Worm (Caenorhabditis elegans) whole organism, L2 larva: ENCODE results near the gene T25E4.2.

Experiments used
- C34F6.9 ChIP-seq: fragments of 150-350 bp; optimal IDR thresholded peaks from 2 replicates; lab custom pipeline; 2014; ENCODE audit warnings: missing biosample characterization, missing genetic modification characterization
- F13H6.1 ChIP-seq: sonication (generic microtip); optimal IDR thresholded peaks from 2 replicates; lab custom pipeline; 2016; ENCODE audit warnings: missing genetic modification characterization, missing compliant biosample characterization
- R02D3.7 ChIP-seq: fragments of 150-350 bp; optimal IDR thresholded peaks from 2 replicates; lab custom pipeline; 2014; ENCODE audit warnings: missing biosample characterization, missing genetic modification characterization
- Y55F3AM.14 ChIP-seq: fragments of 200-800 bp; sonication (Bioruptor generic); optimal IDR thresholded peaks from 2 replicates; lab custom pipeline; 2018; ENCODE audit warnings: mild to moderate bottlenecking, missing genetic modification characterization, missing compliant biosample characterization
- ZK546.5 ChIP-seq: sonication (generic microtip); optimal IDR thresholded peaks from 2 replicates; lab custom pipeline; 2017; ENCODE audit warnings: missing biosample characterization, missing genetic modification characterization
- alr-1 ChIP-seq: fragments of 150-350 bp; optimal IDR thresholded peaks from 2 replicates; lab custom pipeline; 2014; ENCODE audit warnings: missing biosample characterization, missing genetic modification characterization
- aly-2 ChIP-seq: fragments of 150-350 bp; optimal IDR thresholded peaks from 2 replicates; lab custom pipeline; 2014; ENCODE audit warnings: missing biosample characterization, missing genetic modification characterization
- ama-1 ChIP-seq: fragments of 150-350 bp; optimal IDR thresholded peaks from 2 replicates; lab custom pipeline; 2018; ENCODE audit warnings: inconsistent platforms
- blmp-1 ChIP-seq: sonication (generic microtip); optimal IDR thresholded peaks from 2 replicates; lab custom pipeline; 2017; ENCODE audit warnings: missing genetic modification characterization, mild to moderate bottlenecking, missing compliant biosample characterization, antibody characterized with exemption, moderate library complexity; ENCODE audit not compliant: insufficient read depth
- ceh-82 ChIP-seq: fragments of 150-350 bp; optimal IDR thresholded peaks from 2 replicates; lab custom pipeline; 2014; ENCODE audit warnings: missing biosample characterization, missing genetic modification characterization
- crh-2 ChIP-seq: sonication (generic microtip); optimal IDR thresholded peaks from 2 replicates; lab custom pipeline; 2017; ENCODE audit warnings: missing biosample characterization, missing genetic modification characterization
- dmd-4 ChIP-seq: sonication (generic microtip); optimal IDR thresholded peaks from 2 replicates; lab custom pipeline; 2017; ENCODE audit warnings: missing biosample characterization, missing genetic modification characterization
- egl-27 ChIP-seq: sonication (generic microtip); optimal IDR thresholded peaks from 3 replicates; lab custom pipeline; 2017; ENCODE audit warnings: missing biosample characterization, missing genetic modification reagents, missing genetic modification characterization
- elt-1 ChIP-seq: fragments of 150-350 bp; optimal IDR thresholded peaks from 2 replicates; lab custom pipeline; 2014; ENCODE audit warnings: missing biosample characterization, missing genetic modification characterization
- elt-3 ChIP-seq: sonication (generic microtip); optimal IDR thresholded peaks from 2 replicates; lab custom pipeline; 2017; ENCODE audit warnings: missing biosample characterization, missing genetic modification characterization
- fos-1 ChIP-seq: fragments of 150-350 bp; optimal IDR thresholded peaks from 2 replicates; lab custom pipeline; 2014; ENCODE audit warnings: missing biosample characterization, missing genetic modification characterization
- gmeb-1 ChIP-seq: fragments of 150-350 bp; optimal IDR thresholded peaks from 2 replicates; lab custom pipeline; 2014; ENCODE audit warnings: missing biosample characterization, missing genetic modification characterization
- lin-11 ChIP-seq: fragments of 150-350 bp; sonication (generic microtip); optimal IDR thresholded peaks from 2 replicates; lab custom pipeline; 2014; ENCODE audit warnings: missing biosample characterization, missing genetic modification characterization, inconsistent platforms, mixed read lengths
- lin-13 ChIP-seq: fragments of 150-350 bp; optimal IDR thresholded peaks from 2 replicates; lab custom pipeline; 2014; ENCODE audit warnings: missing biosample characterization, missing genetic modification reagents, missing genetic modification characterization
- lin-39 ChIP-seq: fragments of 150-350 bp; optimal IDR thresholded peaks from 2 replicates; lab custom pipeline; 2014; ENCODE audit warnings: missing biosample characterization, missing genetic modification reagents, missing genetic modification characterization
- lsy-2 ChIP-seq, 2 experiments: fragments of 150-350 bp in 1 of 2; sonication (generic microtip) in 1 of 2; optimal IDR thresholded peaks; 2 replicates each; lab custom pipeline; 2014 to 2017; ENCODE audit warnings: missing biosample characterization in 2 of 2, missing genetic modification characterization in 2 of 2
- mab-5 ChIP-seq: fragments of 150-350 bp; optimal IDR thresholded peaks from 2 replicates; lab custom pipeline; 2014; ENCODE audit warnings: missing biosample characterization, missing genetic modification characterization
- mbf-1 ChIP-seq: sonication (generic microtip); optimal IDR thresholded peaks from 2 replicates; lab custom pipeline; 2017; ENCODE audit warnings: missing biosample characterization, missing genetic modification characterization
- nhr-10 ChIP-seq: sonication (generic microtip); optimal IDR thresholded peaks from 2 replicates; lab custom pipeline; 2017; ENCODE audit warnings: missing biosample characterization, missing genetic modification characterization
- nhr-11 ChIP-seq: fragments of 150-350 bp; optimal IDR thresholded peaks from 2 replicates; lab custom pipeline; 2014; ENCODE audit warnings: missing biosample characterization, missing genetic modification characterization
- nhr-12 ChIP-seq: fragments of 150-350 bp; optimal IDR thresholded peaks from 2 replicates; lab custom pipeline; 2014; ENCODE audit warnings: missing biosample characterization, missing genetic modification characterization
- nhr-129 ChIP-seq: fragments of 150-350 bp; optimal IDR thresholded peaks from 2 replicates; lab custom pipeline; 2014; ENCODE audit warnings: missing biosample characterization, missing genetic modification characterization
- nhr-21 ChIP-seq: fragments of 150-350 bp; optimal IDR thresholded peaks from 2 replicates; lab custom pipeline; 2014; ENCODE audit warnings: missing biosample characterization, missing genetic modification characterization
- nhr-23 ChIP-seq: fragments of 150-350 bp; optimal IDR thresholded peaks from 2 replicates; lab custom pipeline; 2014; ENCODE audit warnings: missing biosample characterization, missing genetic modification reagents, missing genetic modification characterization
- nhr-237 ChIP-seq: fragments of 150-350 bp; optimal IDR thresholded peaks from 2 replicates; lab custom pipeline; 2014; ENCODE audit warnings: missing biosample characterization, missing genetic modification characterization
- nhr-25 ChIP-seq: fragments of 150-350 bp; sonication (generic microtip); optimal IDR thresholded peaks from 3 replicates; lab custom pipeline; 2014; ENCODE audit warnings: missing biosample characterization, missing genetic modification characterization
- nhr-6 ChIP-seq: fragments of 150-350 bp; optimal IDR thresholded peaks from 2 replicates; lab custom pipeline; 2014; ENCODE audit warnings: missing biosample characterization, missing genetic modification characterization
- nhr-77 ChIP-seq: fragments of 150-350 bp; optimal IDR thresholded peaks from 2 replicates; lab custom pipeline; 2014; ENCODE audit warnings: missing biosample characterization, missing genetic modification characterization
- sem-4 ChIP-seq: fragments of 150-350 bp; optimal IDR thresholded peaks from 2 replicates; lab custom pipeline; 2014; ENCODE audit warnings: missing biosample characterization, missing genetic modification reagents, missing genetic modification characterization
- skn-1 ChIP-seq: sonication (generic microtip); optimal IDR thresholded peaks from 2 replicates; lab custom pipeline; 2017; ENCODE audit warnings: missing biosample characterization, missing genetic modification characterization
- sma-3 ChIP-seq: sonication (generic microtip); optimal IDR thresholded peaks from 2 replicates; lab custom pipeline; 2016; ENCODE audit warnings: missing genetic modification reagents, missing genetic modification characterization, missing compliant biosample characterization
- sma-9 ChIP-seq, 2 experiments: fragments of 150-350 bp in 1 of 2; sonication (generic microtip) in 1 of 2; optimal IDR thresholded peaks; 2 replicates each; lab custom pipeline; 2014 to 2016; ENCODE audit warnings: missing genetic modification characterization in 2 of 2, mild to moderate bottlenecking in 1 of 2, missing biosample characterization in 1 of 2, missing compliant biosample characterization in 1 of 2, missing genetic modification reagents in 1 of 2, moderate library complexity in 1 of 2
- snpc-4 ChIP-seq: fragments of 150-350 bp; optimal IDR thresholded peaks from 2 replicates; lab custom pipeline; 2014; ENCODE audit warnings: missing biosample characterization, missing genetic modification characterization
- unc-39 ChIP-seq: fragments of 150-350 bp; optimal IDR thresholded peaks from 2 replicates; lab custom pipeline; 2014; ENCODE audit warnings: missing biosample characterization, missing genetic modification characterization
- unc-55 ChIP-seq: fragments of 150-350 bp; sonication (generic microtip); optimal IDR thresholded peaks from 3 replicates; lab custom pipeline; 2014; ENCODE audit warnings: missing biosample characterization, missing genetic modification reagents, missing genetic modification characterization
- unc-62 ChIP-seq: fragments of 150-350 bp; optimal IDR thresholded peaks from 2 replicates; lab custom pipeline; 2014; ENCODE audit warnings: missing biosample characterization, missing genetic modification reagents, missing genetic modification characterization
- zag-1 ChIP-seq: fragments of 150-350 bp; optimal IDR thresholded peaks from 2 replicates; lab custom pipeline; 2014; ENCODE audit warnings: missing biosample characterization, missing genetic modification characterization
- ztf-1 ChIP-seq: fragments of 200-800 bp; sonication (Bioruptor generic); conservative IDR thresholded peaks from 2 replicates; pipeline ENCODE4 v1.3.6; 2022; ENCODE audit warnings: missing genetic modification characterization, missing compliant biosample characterization
- ztf-11 ChIP-seq: sonication (generic microtip); optimal IDR thresholded peaks from 2 replicates; lab custom pipeline; 2017; ENCODE audit warnings: missing biosample characterization, missing genetic modification characterization
- ztf-4 ChIP-seq: fragments of 150-350 bp; optimal IDR thresholded peaks from 2 replicates; lab custom pipeline; 2014; ENCODE audit warnings: missing biosample characterization, missing genetic modification characterization

T25E4.2 gene

DNA sequence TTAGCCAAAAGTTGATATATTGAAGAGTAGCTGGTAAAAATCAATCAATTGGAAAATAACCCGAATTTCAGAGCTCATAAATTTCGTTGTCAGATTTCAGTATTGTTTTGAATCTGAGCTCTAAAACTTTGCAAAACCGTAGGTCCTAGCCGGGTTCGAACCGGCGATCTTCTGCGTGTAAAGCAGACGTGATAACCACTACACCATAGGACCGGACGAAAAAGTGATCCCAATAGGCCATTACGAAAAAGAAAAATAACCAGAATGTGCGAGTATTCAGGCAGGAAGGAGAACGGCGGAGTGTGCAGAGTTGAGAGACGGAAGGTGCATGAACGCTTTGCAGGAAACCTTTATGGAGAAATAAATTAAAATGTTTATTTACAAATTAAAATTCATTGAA lies 5.1 kb downstream of the T25E4.2 start:
- no peak for TF ChIP-seq nhr-6 (tag; lab: Kevin White, UChicago)
- peak; percentile 43 for TF ChIP-seq crh-2 (tag; lab: Kevin White, UChicago)
- TF ChIP-seq nhr-21 (tag; lab: Kevin White, UChicago) = no peak
- TF ChIP-seq fos-1 (tag; lab: Kevin White, UChicago) = peak; percentile 49
- TF ChIP-seq ZK546.5 (tag; lab: Kevin White, UChicago) = no peak
- peak; percentile 42 for TF ChIP-seq sma-9 (GFP tag; optimal IDR thresholded peaks at IDR 0.05; lab: Kevin White, UChicago)
- TF ChIP-seq sma-9 (tag; optimal IDR thresholded peaks at IDR 0.05; lab: Kevin White, UChicago) = no peak
- TF ChIP-seq gmeb-1 (tag; lab: Kevin White, UChicago) = peak; percentile 28
- TF ChIP-seq blmp-1 (tag; lab: Kevin White, UChicago) = no peak
- peak; percentile 34 for TF ChIP-seq lin-11 (tag; lab: Kevin White, UChicago)
- no peak for TF ChIP-seq ama-1 (lab: Kevin White, UChicago)
- peak; percentile 46 for TF ChIP-seq C34F6.9 (tag; lab: Kevin White, UChicago)
- TF ChIP-seq zag-1 (tag; lab: Kevin White, UChicago) = no peak
- peak; percentile 71 for TF ChIP-seq nhr-129
- no peak for TF ChIP-seq nhr-11 (tag; lab: Kevin White, UChicago)
- TF ChIP-seq snpc-4 (tag; lab: Kevin White, UChicago) = peak; percentile 33
- peak; percentile 65 for TF ChIP-seq unc-55

DNA sequence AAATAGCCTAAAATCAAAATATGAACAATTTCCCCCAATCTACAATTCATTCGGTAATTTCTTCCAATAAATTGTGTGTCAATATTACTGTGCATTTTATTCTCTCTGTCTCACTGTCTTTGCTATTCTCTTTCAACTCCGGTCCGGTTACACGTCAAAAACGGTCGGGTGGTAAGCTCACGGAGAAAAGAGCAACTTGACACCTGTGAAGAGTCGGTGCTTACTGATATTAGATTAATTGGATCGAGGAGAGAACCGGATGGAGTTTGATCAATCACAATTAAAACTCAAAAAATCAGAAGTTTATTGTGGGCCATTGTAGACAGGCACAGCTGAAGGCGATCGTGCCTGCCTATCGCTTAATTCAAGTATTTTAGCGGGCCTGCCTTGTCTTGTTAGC lies 7.3 kb downstream of the T25E4.2 start:
- no peak for TF ChIP-seq skn-1
- peak; percentile 50 for TF ChIP-seq nhr-21 (tag; lab: Kevin White, UChicago)
- TF ChIP-seq ama-1 (lab: Kevin White, UChicago) = peak; percentile 6
- peak; percentile 2 for TF ChIP-seq sma-3 (GFP tag; lab: Kevin White, UChicago)
- TF ChIP-seq nhr-10 (tag; lab: Kevin White, UChicago) = no peak
- peak; percentile 10 for TF ChIP-seq crh-2 (tag; lab: Kevin White, UChicago)
- TF ChIP-seq, all 48 proteins: peak for 4

DNA sequence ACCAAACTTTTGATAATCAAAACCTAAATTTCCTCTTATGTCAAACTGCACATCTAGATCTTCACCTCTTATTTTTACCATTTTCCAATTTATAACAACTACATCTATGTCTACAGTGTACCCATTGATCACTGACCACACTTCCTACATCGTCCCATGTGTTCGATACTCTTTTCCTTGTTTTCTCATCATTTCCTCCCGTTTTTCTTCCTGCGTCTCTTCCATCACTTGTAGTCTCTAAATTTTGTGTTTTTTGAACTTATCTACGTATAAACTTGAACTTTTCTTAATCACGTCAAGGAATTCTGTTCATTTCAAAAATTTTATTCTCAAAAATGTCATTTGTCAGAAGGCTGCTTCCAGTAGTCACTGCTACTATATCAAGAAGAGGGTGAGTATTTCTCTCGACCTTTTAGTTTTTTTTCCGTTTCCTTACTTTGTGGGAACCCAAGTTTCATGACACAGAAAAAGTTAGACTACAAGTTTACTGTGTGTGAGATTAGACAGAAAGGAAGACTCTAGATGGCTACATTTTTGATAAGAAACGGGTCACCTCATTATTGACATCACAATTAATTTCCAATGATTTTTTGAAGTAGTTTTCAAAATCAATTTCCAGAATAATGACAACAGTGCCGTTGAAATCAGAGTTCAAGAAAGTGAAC lies 10.0 kb downstream of the T25E4.2 start:
- TF ChIP-seq unc-62 (GFP tag; lab: Kevin White, UChicago) (no peak), elt-1 (no peak), gmeb-1 (tag; lab: Kevin White, UChicago) (no peak), nhr-237 (no peak), ZK546.5 (tag; lab: Kevin White, UChicago) (no peak), sma-9 (GFP tag; optimal IDR thresholded peaks at IDR 0.05; lab: Kevin White, UChicago) (peak; percentile 85), sma-9 (tag; optimal IDR thresholded peaks at IDR 0.05; lab: Kevin White, UChicago) (no peak), ztf-11 (tag; lab: Kevin White, UChicago) (no peak), zag-1 (tag; lab: Kevin White, UChicago) (no peak), ceh-82 (tag; lab: Kevin White, UChicago) (no peak), lin-39 (no peak), lsy-2 (tag; optimal IDR thresholded peaks at IDR 0.05; lab: Kevin White, UChicago) (peak in 1 of 2 experiments; percentile 59), nhr-12 (no peak), alr-1 (no peak), crh-2 (tag; lab: Kevin White, UChicago) (peak; percentile 67), F13H6.1 (peak; percentile 61), ama-1 (lab: Kevin White, UChicago) (no peak), mbf-1 (tag; lab: Kevin White, UChicago) (no peak), ztf-4 (tag; lab: Kevin White, UChicago) (no peak), snpc-4 (tag; lab: Kevin White, UChicago) (no peak), skn-1 (peak; percentile 79), sem-4 (no peak), fos-1 (tag; lab: Kevin White, UChicago) (no peak), aly-2 (tag; lab: Kevin White, UChicago) (no peak), egl-27 (no peak), lin-13 (GFP tag; lab: Kevin White, UChicago) (no peak), C34F6.9 (tag; lab: Kevin White, UChicago) (peak; percentile 24), blmp-1 (tag; lab: Kevin White, UChicago) (no peak), nhr-77 (tag; lab: Kevin White, UChicago) (no peak), lin-11 (tag; lab: Kevin White, UChicago) (no peak), dmd-4 (tag; lab: Kevin White, UChicago) (no peak), nhr-6 (tag; lab: Kevin White, UChicago) (no peak), ztf-1 (no peak), R02D3.7 (tag; lab: Kevin White, UChicago) (no peak), unc-55 (no peak), Y55F3AM.14 (no peak), unc-39 (tag; lab: Kevin White, UChicago) (no peak), nhr-23 (tag; lab: Kevin White, UChicago) (no peak), nhr-129 (peak; percentile 47), sma-3 (GFP tag; lab: Kevin White, UChicago) (peak; percentile 69), nhr-11 (tag; lab: Kevin White, UChicago) (no peak), nhr-25 (tag; lab: Kevin White, UChicago) (peak; percentile 61), mab-5 (no peak), elt-3 (tag; lab: Kevin White, UChicago) (no peak)
